Worm (Caenorhabditis elegans) whole organism, midembryonic: ENCODE data around the gene T04H1.13.

Source experiments
- T22C8.4 ChIP-seq: fragments of 200-800 bp; sonication (Bioruptor generic); IDR thresholded peaks from 2 replicates; pipeline ENCODE4 v1.3.6; 2022; ENCODE audit warnings: missing genetic modification characterization, missing compliant biosample characterization
- cog-1 ChIP-seq: sonication (generic microtip); optimal IDR thresholded peaks from 2 replicates; lab custom pipeline; 2016; ENCODE audit warnings: missing genetic modification characterization, missing compliant biosample characterization
- flt-1 ChIP-seq: fragments of 200-800 bp; sonication (Bioruptor generic); IDR thresholded peaks from 2 replicates; pipeline ENCODE4 v1.3.6; 2022; ENCODE audit warnings: missing genetic modification characterization, missing compliant biosample characterization
- klf-2 ChIP-seq: fragments of 200-800 bp; sonication (Bioruptor generic); conservative IDR thresholded peaks from 2 replicates; pipeline ENCODE4 v1.3.6; 2022; ENCODE audit warnings: missing genetic modification reagents, missing genetic modification characterization, missing compliant biosample characterization
- med-1 ChIP-seq: sonication (generic microtip); optimal IDR thresholded peaks from 2 replicates; lab custom pipeline; 2017; ENCODE audit warnings: missing genetic modification characterization, mild to moderate bottlenecking, missing compliant biosample characterization, antibody characterized with exemption, missing genetic modification reagents; ENCODE audit not compliant: insufficient read depth
- ref-1 ChIP-seq: fragments of 200-800 bp; sonication (Bioruptor generic); conservative IDR thresholded peaks from 2 replicates; pipeline ENCODE4 v1.3.6; 2022; ENCODE audit warnings: missing genetic modification reagents, missing genetic modification characterization, missing compliant biosample characterization
- tab-1 ChIP-seq: fragments of 200-800 bp; sonication (Bioruptor generic); IDR thresholded peaks from 2 replicates; pipeline ENCODE4 v1.3.6; 2022; ENCODE audit warnings: missing genetic modification characterization, missing compliant biosample characterization
- ztf-23 ChIP-seq: fragments of 200-800 bp; sonication (Bioruptor generic); IDR thresholded peaks from 2 replicates; pipeline ENCODE4 v1.3.6; 2022; ENCODE audit warnings: missing genetic modification reagents, missing genetic modification characterization, missing compliant biosample characterization
- ztf-29 ChIP-seq: fragments of 200-800 bp; sonication (Bioruptor generic); IDR thresholded peaks from 2 replicates; pipeline ENCODE4 v1.3.6; 2022; ENCODE audit warnings: missing genetic modification reagents, missing genetic modification characterization, missing compliant biosample characterization

Gene T04H1.13

DNA sequence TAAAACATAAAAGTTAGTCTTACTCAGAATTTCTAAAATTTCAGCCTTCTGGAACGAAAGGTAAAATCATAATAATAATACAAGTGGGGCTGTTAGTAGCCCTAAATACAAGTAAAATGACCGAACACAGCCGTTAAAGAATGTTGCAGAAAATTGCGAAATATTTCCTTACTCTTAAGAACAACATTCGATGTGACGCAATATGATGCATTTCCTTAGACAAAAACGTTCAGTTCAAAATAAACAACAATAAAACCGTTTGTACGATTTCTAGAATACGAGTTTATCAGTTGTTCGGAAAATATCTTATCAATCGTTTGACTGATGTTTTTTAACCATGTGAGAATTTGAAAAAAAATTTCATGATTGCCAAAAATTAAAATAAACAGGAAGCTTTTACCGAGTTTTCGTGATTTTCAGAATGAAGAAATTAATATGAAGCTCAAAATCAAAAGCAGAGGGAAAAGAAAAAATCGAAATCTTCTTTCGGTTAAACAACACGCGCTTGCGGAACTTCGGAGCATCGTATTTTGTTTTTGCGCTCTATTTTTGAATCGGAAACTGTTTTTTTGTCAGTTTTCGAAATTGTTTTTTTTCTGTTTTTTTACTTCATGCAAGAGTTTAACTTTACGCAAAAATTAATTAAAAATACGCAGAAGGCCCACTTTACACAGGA lies 1.1 kb upstream of the T04H1.13 start:
- no peak for TF ChIP-seq cog-1 (tag; lab: Kevin White, UChicago)
- no peak for TF ChIP-seq T22C8.4
- no peak for TF ChIP-seq ztf-23 (GFP tag; lab: Robert Waterston, UW)
- no peak for TF ChIP-seq ref-1
- TF ChIP-seq tab-1 (GFP tag; lab: Robert Waterston, UW), result no peak
- no peak for TF ChIP-seq flt-1 (GFP tag; lab: Robert Waterston, UW)
- TF ChIP-seq klf-2 (GFP tag; lab: Robert Waterston, UW), result no peak
- TF ChIP-seq ztf-29 (GFP tag; lab: Robert Waterston, UW), result no peak
- no peak for TF ChIP-seq med-1 (GFP tag; lab: Kevin White, UChicago)

DNA sequence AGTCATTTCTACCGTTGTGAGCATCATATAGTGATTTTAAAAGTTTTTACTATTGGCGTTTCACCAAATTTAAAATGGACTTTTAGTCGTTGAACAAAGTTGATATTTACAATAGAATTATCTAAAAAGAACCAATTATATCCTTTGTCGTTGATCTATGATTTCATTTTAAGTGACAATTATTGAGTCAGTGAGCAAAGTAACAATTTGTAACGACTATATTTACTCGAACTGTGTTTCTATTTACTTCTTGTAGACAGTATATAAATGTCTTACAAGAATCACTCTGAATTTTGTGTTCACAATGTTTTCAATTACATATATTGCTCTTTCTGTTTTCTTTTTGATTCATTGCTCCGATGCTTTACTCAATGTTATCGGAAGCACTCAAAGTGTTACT lies 3.7 kb downstream of the T04H1.13 start, which contains the start of gene ttr-22:
TSS of gene ttr-22 (plus strand) at position 301 of the 400 bp plus-strand sequence.
- TF ChIP-seq flt-1 (GFP tag; lab: Robert Waterston, UW) (no peak), ztf-23 (GFP tag; lab: Robert Waterston, UW) (no peak), ref-1 (no peak), ztf-29 (GFP tag; lab: Robert Waterston, UW) (no peak), med-1 (GFP tag; lab: Kevin White, UChicago) (no peak), T22C8.4 (no peak), tab-1 (GFP tag; lab: Robert Waterston, UW) (no peak), klf-2 (GFP tag; lab: Robert Waterston, UW) (no peak), cog-1 (tag; lab: Kevin White, UChicago) (no peak)

DNA sequence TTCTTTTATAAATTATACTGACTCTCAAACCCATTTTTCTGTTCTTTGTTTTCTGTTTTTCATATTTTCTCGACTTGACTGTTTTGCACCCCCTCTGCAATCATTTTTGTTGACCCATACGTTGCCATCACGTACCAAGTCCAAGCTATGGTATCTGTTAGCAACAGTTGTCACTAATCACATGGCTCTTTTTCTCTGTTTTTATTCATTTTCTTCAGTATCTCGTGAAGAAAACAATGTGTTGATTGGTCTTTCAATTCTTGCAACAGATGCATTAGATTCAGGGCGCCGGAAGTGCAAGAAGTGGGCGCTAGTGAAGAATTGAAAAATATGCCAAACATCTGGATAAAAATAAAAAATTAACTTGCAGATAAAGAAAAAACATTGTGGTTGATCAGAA lies 9.3 kb downstream of the T04H1.13 start:
- TF ChIP-seq tab-1 (GFP tag; lab: Robert Waterston, UW) (no peak), klf-2 (GFP tag; lab: Robert Waterston, UW) (no peak), ztf-23 (GFP tag; lab: Robert Waterston, UW) (no peak), ztf-29 (GFP tag; lab: Robert Waterston, UW) (no peak), cog-1 (tag; lab: Kevin White, UChicago) (no peak), flt-1 (GFP tag; lab: Robert Waterston, UW) (no peak), T22C8.4 (no peak), med-1 (GFP tag; lab: Kevin White, UChicago) (no peak), ref-1 (no peak)

DNA sequence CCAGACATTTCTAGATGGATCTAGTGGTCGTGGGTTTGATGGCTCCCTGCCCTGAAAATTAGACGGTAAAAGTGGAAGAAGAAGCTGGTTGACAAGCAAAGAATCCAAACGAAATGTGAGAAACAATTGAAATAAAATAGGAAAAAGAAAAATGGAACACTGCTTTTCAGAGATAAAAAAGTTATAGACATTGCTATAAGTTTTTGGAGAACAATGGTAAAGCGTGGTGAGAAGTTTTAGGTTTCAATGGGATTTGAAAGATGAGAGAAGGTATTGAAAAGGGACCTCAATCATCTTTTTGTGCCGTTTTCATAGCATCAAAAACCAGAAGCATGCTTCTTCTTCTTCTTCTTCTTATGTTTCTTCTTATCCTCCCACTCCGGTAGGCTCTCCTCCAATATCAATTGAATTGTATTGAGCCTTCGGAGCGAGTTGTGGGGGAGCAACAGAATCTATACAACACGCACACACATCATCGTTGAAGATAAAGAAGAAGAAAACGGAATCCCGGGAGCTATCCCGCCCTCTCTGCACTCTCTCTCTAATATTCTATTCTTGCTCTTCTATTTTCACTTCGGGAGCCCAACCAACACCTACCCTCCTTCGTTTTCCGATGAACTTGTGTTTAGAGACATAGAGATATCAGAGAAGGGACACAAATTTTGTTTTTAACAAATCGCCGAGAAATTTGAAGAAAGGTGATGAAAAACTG lies 10.4 kb downstream of the T04H1.13 start, which contains the start of gene myo-3:
TSS of gene myo-3 (minus strand) at position 51 of the 712 bp plus-strand sequence.
- TF ChIP-seq ztf-23 (GFP tag; lab: Robert Waterston, UW) (no peak), ref-1 (no peak), klf-2 (GFP tag; lab: Robert Waterston, UW) (no peak), T22C8.4 (no peak), med-1 (GFP tag; lab: Kevin White, UChicago) (no peak), tab-1 (GFP tag; lab: Robert Waterston, UW) (no peak), flt-1 (GFP tag; lab: Robert Waterston, UW) (no peak), ztf-29 (GFP tag; lab: Robert Waterston, UW) (no peak), cog-1 (tag; lab: Kevin White, UChicago) (no peak)

ce11 chrV:12233425-12233824 lies 11.4 kb downstream of the T04H1.13 start:
- TF ChIP-seq ztf-29 (GFP tag; lab: Robert Waterston, UW) (no peak), tab-1 (GFP tag; lab: Robert Waterston, UW) (no peak), cog-1 (tag; lab: Kevin White, UChicago) (no peak), klf-2 (GFP tag; lab: Robert Waterston, UW) (no peak), flt-1 (GFP tag; lab: Robert Waterston, UW) (no peak), T22C8.4 (no peak), ztf-23 (GFP tag; lab: Robert Waterston, UW) (no peak), ref-1 (no peak), med-1 (GFP tag; lab: Kevin White, UChicago) (no peak)

DNA sequence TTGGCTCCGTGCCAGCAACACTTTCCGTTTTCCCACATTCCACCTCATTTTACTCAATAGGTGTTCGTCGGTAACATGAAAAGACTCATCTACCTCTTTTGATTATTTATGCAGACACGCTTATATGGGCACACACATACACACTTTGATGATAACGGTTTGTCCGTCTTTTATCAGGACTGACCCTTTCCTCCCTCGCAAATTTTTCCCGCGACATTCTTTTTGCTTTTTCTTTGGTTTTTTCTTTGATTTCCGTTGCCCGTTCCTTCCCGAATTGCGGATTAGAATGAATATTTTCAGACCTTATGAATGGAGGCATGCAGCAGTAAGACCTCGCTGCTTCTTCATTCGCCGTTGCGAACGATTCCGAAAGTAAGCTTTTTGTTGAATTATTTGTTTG lies 31.8 kb downstream of the T04H1.13 start, which contains the start of gene vab-8:
TSS of gene vab-8 (plus strand) at position 301 of the 400 bp plus-strand sequence.
- no peak for TF ChIP-seq tab-1 (GFP tag; lab: Robert Waterston, UW)
- no peak for TF ChIP-seq ztf-29 (GFP tag; lab: Robert Waterston, UW)
- no peak for TF ChIP-seq cog-1 (tag; lab: Kevin White, UChicago)
- no peak for TF ChIP-seq T22C8.4
- no peak for TF ChIP-seq med-1 (GFP tag; lab: Kevin White, UChicago)
- TF ChIP-seq flt-1 (GFP tag; lab: Robert Waterston, UW), result no peak
- no peak for TF ChIP-seq ref-1
- TF ChIP-seq ztf-23 (GFP tag; lab: Robert Waterston, UW), result no peak
- no peak for TF ChIP-seq klf-2 (GFP tag; lab: Robert Waterston, UW)

- no peak for TF ChIP-seq klf-2 (GFP tag; lab: Robert Waterston, UW)
- TF ChIP-seq ztf-29 (GFP tag; lab: Robert Waterston, UW), result no peak
Observed at ce11 chrV:12211090-12211489, 33.7 kb downstream of the T04H1.13 start.

ce11 chrV:12209951-12210350 lies 34.9 kb downstream of the T04H1.13 start:
- TF ChIP-seq ref-1 (no peak), tab-1 (GFP tag; lab: Robert Waterston, UW) (no peak), klf-2 (GFP tag; lab: Robert Waterston, UW) (no peak), med-1 (GFP tag; lab: Kevin White, UChicago) (no peak), cog-1 (tag; lab: Kevin White, UChicago) (no peak), ztf-29 (GFP tag; lab: Robert Waterston, UW) (no peak), flt-1 (GFP tag; lab: Robert Waterston, UW) (no peak), T22C8.4 (no peak)

ce11 chrV:12208678-12209077 lies 36.2 kb downstream of the T04H1.13 start:
- TF ChIP-seq T22C8.4 (no peak), ztf-23 (GFP tag; lab: Robert Waterston, UW) (no peak), ztf-29 (GFP tag; lab: Robert Waterston, UW) (no peak), med-1 (GFP tag; lab: Kevin White, UChicago) (no peak), tab-1 (GFP tag; lab: Robert Waterston, UW) (no peak), ref-1 (no peak), flt-1 (GFP tag; lab: Robert Waterston, UW) (no peak), klf-2 (GFP tag; lab: Robert Waterston, UW) (no peak), cog-1 (tag; lab: Kevin White, UChicago) (no peak)
